Worm (Caenorhabditis elegans): Measurements from ENCODE around the gene wdr-5.3.

The wdr-5.3 gene

DNA sequence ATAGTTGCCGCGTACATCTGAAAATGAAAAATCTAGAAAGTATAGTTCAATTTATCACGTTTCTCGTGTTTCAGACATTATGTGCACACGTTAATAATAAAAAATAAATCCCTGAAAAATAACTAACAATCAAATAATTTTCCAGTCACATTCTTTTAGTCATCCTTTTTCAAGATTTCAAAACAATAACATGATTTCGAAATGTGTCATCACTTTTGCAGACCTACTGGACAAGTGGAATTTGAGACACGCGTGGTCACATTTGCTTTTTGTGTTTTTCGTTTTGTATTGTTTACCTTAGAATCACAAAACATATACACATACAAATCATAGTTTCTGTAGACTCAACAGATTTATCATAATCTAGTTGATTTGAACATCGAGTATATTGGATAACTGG is 27.5 kb upstream of the wdr-5.3 start:
- no peak for TF ChIP-seq him-1 (tag; optimal IDR thresholded peaks at IDR 0.05)
- no peak for TF ChIP-seq cebp-1 (GFP tag; IDR thresholded peaks at IDR 0.05)
- TF ChIP-seq cebp-1 (tag; optimal IDR thresholded peaks at IDR 0.05), result peak; percentile 78
- no peak for TF ChIP-seq hlh-12 (tag; optimal IDR thresholded peaks at IDR 0.05)

- TF ChIP-seq ceh-79 (tag; optimal IDR thresholded peaks at IDR 0.05), result no peak
- peak; percentile 1 for TF ChIP-seq nhr-80 (tag; optimal IDR thresholded peaks at IDR 0.05)
Observed at ce11 chrV:10711004-10711403, 25.9 kb upstream of the wdr-5.3 start.

ce11 chrV:10711829-10712607 is 24.9 kb upstream of the wdr-5.3 start:
- TF ChIP-seq egrh-3 (GFP tag; IDR thresholded peaks at IDR 0.05), result no peak
- no peak for TF ChIP-seq cebp-1 (GFP tag; IDR thresholded peaks at IDR 0.05)
- peak; percentile 55 for TF ChIP-seq cebp-1 (tag; optimal IDR thresholded peaks at IDR 0.05)
- peak; percentile 28 for TF ChIP-seq chd-7 (tag; optimal IDR thresholded peaks at IDR 0.05)
- TF ChIP-seq snpc-3.4 (tag; optimal IDR thresholded peaks at IDR 0.05), result no peak
- TF ChIP-seq xnd-1 (tag; optimal IDR thresholded peaks at IDR 0.05), result no peak
- TF ChIP-seq hmg-1.2 (GFP tag; IDR thresholded peaks at IDR 0.05), result 0 out of 2 replicates have a peak, but pooled peaks have one; percentile 8
- TF ChIP-seq lin-35 (GFP tag; optimal IDR thresholded peaks at IDR 0.05), result peak in 2 of 3 experiments; percentile 3 to 21
- no peak for TF ChIP-seq ccch-3 (GFP tag; optimal IDR thresholded peaks at IDR 0.05)
- TF ChIP-seq nfyb-1 (GFP tag; IDR thresholded peaks at IDR 0.05), result peak; percentile 61; the same call in 1 of the 2 replicates
- peak; percentile 41 for TF ChIP-seq atf-7 (tag; optimal IDR thresholded peaks at IDR 0.05)
- TF ChIP-seq unc-62 (GFP tag; optimal IDR thresholded peaks at IDR 0.05), result no peak
- peak; percentile 35 for TF ChIP-seq ama-1 (optimal IDR thresholded peaks at IDR 0.05)
- no peak for TF ChIP-seq ama-1 (GFP tag; optimal IDR thresholded peaks at IDR 0.05)
- peak; percentile 55; the same call in 1 of the 2 replicates for TF ChIP-seq Y95B8A.8 (GFP tag; IDR thresholded peaks at IDR 0.05)
- TF ChIP-seq Y56A3A.18 (GFP tag; IDR thresholded peaks at IDR 0.05), result no peak
- no peak for TF ChIP-seq ztf-6 (GFP tag; IDR thresholded peaks at IDR 0.05)
- peak; percentile 8 for TF ChIP-seq attf-5 (GFP tag; optimal IDR thresholded peaks at IDR 0.05)
- 0 out of 2 replicates have a peak, but pooled peaks have one; percentile 39 for TF ChIP-seq let-526 (GFP tag; IDR thresholded peaks at IDR 0.05)
- peak; percentile 8 for TF ChIP-seq F52B5.7 (tag; optimal IDR thresholded peaks at IDR 0.05)
- no peak for TF ChIP-seq unc-130 (GFP tag; optimal IDR thresholded peaks at IDR 0.05)
- no peak for TF ChIP-seq pha-4 (tag; optimal IDR thresholded peaks at IDR 0.05)
- TF ChIP-seq mel-28 (tag; optimal IDR thresholded peaks at IDR 0.05; ENCODE audit: borderline replicate concordance), result peak; percentile 35
- peak; percentile 18 for TF ChIP-seq ZK185.1 (tag; optimal IDR thresholded peaks at IDR 0.05; ENCODE audit: poor library complexity, severe bottlenecking)
- 0 out of 2 replicates have a peak, but pooled peaks have one; percentile 10 for TF ChIP-seq K11D2.4 (GFP tag; IDR thresholded peaks at IDR 0.05)
- TF ChIP-seq tbp1 (GFP tag; optimal IDR thresholded peaks at IDR 0.05), result no peak
- 0 out of 2 replicates have a peak, but pooled peaks have one; percentile 24 for TF ChIP-seq ceh-40 (GFP tag; IDR thresholded peaks at IDR 0.05)
- TF ChIP-seq ekl-4 (GFP tag; IDR thresholded peaks at IDR 0.05), result no peak; the same call in 1 of the 2 replicates
- peak; percentile 73 for TF ChIP-seq B0336.3 (GFP tag; IDR thresholded peaks at IDR 0.05)
- 0 out of 2 replicates have a peak, but pooled peaks have one; percentile 17 for TF ChIP-seq C06A6.2 (GFP tag; conservative IDR thresholded peaks at IDR 0.05)
- no peak for TF ChIP-seq dpl-1 (GFP tag; optimal IDR thresholded peaks at IDR 0.05)
- TF ChIP-seq tlf-1 (GFP tag; optimal IDR thresholded peaks at IDR 0.05), result no peak
- no peak for TF ChIP-seq K12H6.12 (tag; optimal IDR thresholded peaks at IDR 0.05)
- TF ChIP-seq madf-3 (GFP tag; IDR thresholded peaks at IDR 0.05), result 0 out of 2 replicates have a peak, but pooled peaks have one; percentile 42
- peak; percentile 4 for TF ChIP-seq F23B12.7 (tag; optimal IDR thresholded peaks at IDR 0.05; ENCODE audit: insufficient read depth)
- TF ChIP-seq Y79H2A.3 (GFP tag; conservative IDR thresholded peaks at IDR 0.05), result peak; percentile 34; the same call in 1 of the 2 replicates
